Fruit fly (Drosophila melanogaster): ENCODE results near the gene CG34367.

The CG34367 gene

DNA sequence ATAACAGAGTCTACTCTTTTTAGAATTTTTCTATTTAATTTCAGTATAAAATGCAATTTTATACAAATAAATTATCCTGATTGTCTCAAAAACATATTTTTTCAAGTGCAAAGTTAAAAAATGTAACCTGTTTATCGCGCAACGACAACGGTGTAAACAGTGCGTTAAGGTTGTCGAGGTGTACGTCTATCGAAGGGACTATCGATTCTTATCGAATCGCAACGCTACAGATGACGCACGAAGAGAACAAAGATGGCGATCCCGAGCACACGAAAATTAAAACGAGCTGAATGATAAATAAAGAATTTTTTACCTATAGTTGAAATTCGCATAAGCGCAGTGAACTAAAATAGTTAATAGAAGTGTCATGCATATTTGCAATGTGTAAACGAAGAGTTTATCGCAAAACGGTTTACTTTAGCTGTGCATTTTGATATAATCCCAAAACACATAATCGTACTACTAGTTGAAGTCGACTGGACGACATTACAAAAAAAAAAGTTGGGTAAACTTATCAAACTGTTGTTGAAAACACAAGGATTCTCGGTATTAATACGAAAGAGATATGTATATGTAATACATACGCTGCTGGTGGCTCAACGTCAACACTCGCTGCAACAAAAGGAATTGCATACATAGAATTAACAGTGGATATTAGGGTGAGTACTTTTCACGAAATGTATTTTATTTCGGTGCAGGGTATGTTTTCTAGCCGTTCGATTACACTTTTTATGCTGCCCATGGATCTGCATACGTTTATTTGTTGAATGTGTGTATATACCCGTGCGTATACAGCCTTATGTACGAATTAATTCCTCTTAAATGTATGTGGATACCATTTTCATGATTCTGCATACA is 34.4 kb upstream of the CG34367 start, which contains the start of gene da (continued):
- TF ChIP-seq CG15601 (tag; optimal IDR thresholded peaks at IDR 0.05) (peak; percentile 48), psq (GFP tag; optimal IDR thresholded peaks at IDR 0.05) (no peak), ara (GFP tag; IDR thresholded peaks at IDR 0.05) (no peak), gcm (GFP tag; optimal IDR thresholded peaks at IDR 0.05) (no peak), CG14710 (tag; optimal IDR thresholded peaks at IDR 0.05) (peak; percentile 74), bigmax (GFP tag; optimal IDR thresholded peaks at IDR 0.05) (peak; percentile 32), otp (GFP tag; IDR thresholded peaks at IDR 0.05) (no peak; the same call in 2 of the 3 replicates), dmrt11E (tag; optimal IDR thresholded peaks at IDR 0.05) (peak; percentile 65), lmd (GFP tag; IDR thresholded peaks at IDR 0.05) (no peak), pan (optimal IDR thresholded peaks at IDR 0.05) (no peak), pan (GFP tag; optimal IDR thresholded peaks at IDR 0.05 in 1 of 2, IDR thresholded peaks at IDR 0.05 in 1 of 2) (peak in 1 of 2 experiments; percentile 61), odd (GFP tag; optimal IDR thresholded peaks at IDR 0.05) (peak; percentile 23), CG13894 (tag; optimal IDR thresholded peaks at IDR 0.05) (peak; percentile 53), Mes4 (GFP tag; optimal IDR thresholded peaks at IDR 0.05) (peak; percentile 30), CG42726 (GFP tag; IDR thresholded peaks at IDR 0.05; ENCODE audit: partially characterized antibody) (no peak), fd64A (GFP tag; optimal IDR thresholded peaks at IDR 0.05) (no peak), CG14441 (GFP tag; IDR thresholded peaks at IDR 0.05) (peak; percentile 59), CG6683 (GFP tag; optimal IDR thresholded peaks at IDR 0.05) (no peak), klu (GFP tag; IDR thresholded peaks at IDR 0.05) (no peak), HLH54F (GFP tag; optimal IDR thresholded peaks at IDR 0.05) (peak; percentile 65), hbn (GFP tag; IDR thresholded peaks at IDR 0.05; ENCODE audit: partially characterized antibody) (peak; percentile 41), CG14050 (GFP tag; IDR thresholded peaks at IDR 0.05) (no peak), Stat92E (GFP tag; optimal IDR thresholded peaks at IDR 0.05) (no peak), salm (tag; optimal IDR thresholded peaks at IDR 0.05) (peak; percentile 29), Rx (GFP tag; IDR thresholded peaks at IDR 0.05) (no peak; the same call in 1 of the 2 replicates), fd102C (GFP tag; optimal IDR thresholded peaks at IDR 0.05) (no peak), Fer3 (tag; optimal IDR thresholded peaks at IDR 0.05) (peak; percentile 65), CG30403 (GFP tag; optimal IDR thresholded peaks at IDR 0.05) (peak; percentile 77), inv (GFP tag; IDR thresholded peaks at IDR 0.05; ENCODE audit: partially characterized antibody) (peak; percentile 33; the same call in 1 of the 2 replicates), mld (GFP tag; IDR thresholded peaks at IDR 0.05; ENCODE audit: partially characterized antibody) (no peak), CG1233 (GFP tag; optimal IDR thresholded peaks at IDR 0.05) (no peak), so (GFP tag; IDR thresholded peaks at IDR 0.05) (no peak), zfh2 (GFP tag; optimal IDR thresholded peaks at IDR 0.05) (peak; percentile 69), dysf (GFP tag; IDR thresholded peaks at IDR 0.05) (peak; percentile 64; the same call in 2 of the 3 replicates), bab2 (GFP tag; optimal IDR thresholded peaks at IDR 0.05) (no peak), ken (GFP tag; IDR thresholded peaks at IDR 0.05) (peak; percentile 49; the same call in 1 of the 3 replicates), CG11696 (GFP tag; IDR thresholded peaks at IDR 0.05) (no peak), CG10543 (GFP tag; optimal IDR thresholded peaks at IDR 0.05) (peak; percentile 21), sim (GFP tag; IDR thresholded peaks at IDR 0.05) (no peak), sc (optimal IDR thresholded peaks at IDR 0.05) (no peak), sc (GFP tag; optimal IDR thresholded peaks at IDR 0.05) (no peak), CG34224 (GFP tag; IDR thresholded peaks at IDR 0.05; ENCODE audit: partially characterized antibody) (peak; percentile 68), trh (GFP tag; optimal IDR thresholded peaks at IDR 0.05) (no peak), CG15696 (tag; optimal IDR thresholded peaks at IDR 0.05) (peak; percentile 28), Nf-YA (GFP tag; IDR thresholded peaks at IDR 0.05) (no peak), CG15479 (GFP tag; optimal IDR thresholded peaks at IDR 0.05) (peak; percentile 81), CG4730 (GFP tag; IDR thresholded peaks at IDR 0.05) (no peak), dan (GFP tag; IDR thresholded peaks at IDR 0.05) (no peak), CG34376 (GFP tag; optimal IDR thresholded peaks at IDR 0.05) (peak; percentile 16)

Measured in whole organism, embryonic.